Worm (Caenorhabditis elegans) whole organism, early embryonic: Measurements from ENCODE around the gene srg-36.

ENCODE experiments used
- F13C5.2 ChIP-seq: sonication (generic microtip); optimal IDR thresholded peaks from 2 replicates; lab custom pipeline; 2017; ENCODE audit warnings: mild to moderate bottlenecking, missing genetic modification characterization, inconsistent platforms, missing compliant biosample characterization
- aly-1 ChIP-seq: sonication (generic microtip); optimal IDR thresholded peaks from 2 replicates; lab custom pipeline; 2016; ENCODE audit warnings: missing genetic modification characterization, missing compliant biosample characterization
- ama-1 ChIP-seq: fragments of 150-350 bp; optimal IDR thresholded peaks from 2 replicates; lab custom pipeline; 2014
- ceh-13 ChIP-seq: fragments of 200-800 bp; sonication (Bioruptor generic); optimal IDR thresholded peaks from 2 replicates; lab custom pipeline; 2018; ENCODE audit warnings: mild to moderate bottlenecking, missing genetic modification characterization, missing compliant biosample characterization
- ceh-36 ChIP-seq: sonication (generic microtip); optimal IDR thresholded peaks from 2 replicates; lab custom pipeline; 2016; ENCODE audit warnings: missing genetic modification characterization, inconsistent platforms, missing compliant biosample characterization
- ets-7 ChIP-seq: sonication (generic microtip); optimal IDR thresholded peaks from 2 replicates; lab custom pipeline; 2016; ENCODE audit warnings: missing genotype, missing genetic modification characterization, missing compliant biosample characterization
- flt-1 ChIP-seq: fragments of 200-800 bp; sonication (Bioruptor generic); IDR thresholded peaks from 2 replicates; pipeline ENCODE4 v1.3.6; 2022; ENCODE audit warnings: missing genetic modification characterization, missing compliant biosample characterization
- hmg-4 ChIP-seq: fragments of 200-800 bp; sonication (Bioruptor generic); optimal IDR thresholded peaks from 2 replicates; lab custom pipeline; 2018; ENCODE audit warnings: mild to moderate bottlenecking, missing genetic modification characterization, missing compliant biosample characterization
- sea-1 ChIP-seq: fragments of 200-800 bp; sonication (Bioruptor generic); conservative IDR thresholded peaks from 2 replicates; pipeline ENCODE4 v1.3.6; 2022; ENCODE audit warnings: missing genetic modification characterization, missing compliant biosample characterization
- tra-4 ChIP-seq: sonication (generic microtip); optimal IDR thresholded peaks from 2 replicates; lab custom pipeline; 2017; ENCODE audit warnings: missing genetic modification characterization, missing compliant biosample characterization

DNA sequence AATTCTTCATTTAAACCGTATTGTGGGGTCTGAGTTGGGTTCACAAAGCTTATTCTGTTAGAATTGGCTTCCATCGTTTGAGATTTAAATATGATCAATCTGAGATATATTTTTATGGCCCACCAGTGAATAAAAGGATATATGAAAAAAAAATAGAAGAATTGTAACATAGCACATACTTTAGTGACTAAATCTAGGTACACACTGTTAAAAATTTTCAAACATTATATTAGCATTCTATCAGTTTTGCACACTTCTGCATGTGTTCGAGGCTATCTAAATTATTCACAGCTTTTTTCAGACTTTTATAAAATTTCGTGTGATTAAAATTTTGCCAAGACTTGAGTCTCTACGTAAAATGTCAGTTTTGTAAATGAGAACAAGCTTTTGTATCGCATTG, 47.3 kb upstream of the srg-36 start, which contains the start of gene E02H4.2:
- TF ChIP-seq ama-1 (lab: Kevin White, UChicago) (no peak), tra-4 (tag; lab: Kevin White, UChicago) (no peak), hmg-4 (no peak), sea-1 (GFP tag; lab: Robert Waterston, UW) (no peak), ets-7 (no peak), flt-1 (GFP tag; lab: Robert Waterston, UW) (no peak), ceh-13 (GFP tag; lab: Kevin White, UChicago) (no peak), ceh-36 (no peak), F13C5.2 (tag; lab: Kevin White, UChicago) (no peak), aly-1 (no peak)
